Worm (Caenorhabditis elegans) whole organism, early embryonic: ENCODE data around the gene F08H9.3.

Experiments used
- B0310.2 ChIP-seq: sonication (generic microtip); optimal IDR thresholded peaks from 2 replicates; lab custom pipeline; 2016; ENCODE audit warnings: mild to moderate bottlenecking, missing genetic modification characterization, missing compliant biosample characterization
- F13C5.2 ChIP-seq: sonication (generic microtip); optimal IDR thresholded peaks from 2 replicates; lab custom pipeline; 2017; ENCODE audit warnings: mild to moderate bottlenecking, missing genetic modification characterization, inconsistent platforms, missing compliant biosample characterization
- aly-1 ChIP-seq: sonication (generic microtip); optimal IDR thresholded peaks from 2 replicates; lab custom pipeline; 2016; ENCODE audit warnings: missing genetic modification characterization, missing compliant biosample characterization
- ama-1 ChIP-seq: fragments of 150-350 bp; optimal IDR thresholded peaks from 2 replicates; lab custom pipeline; 2014
- ceh-13 ChIP-seq: fragments of 200-800 bp; sonication (Bioruptor generic); optimal IDR thresholded peaks from 2 replicates; lab custom pipeline; 2018; ENCODE audit warnings: mild to moderate bottlenecking, missing genetic modification characterization, missing compliant biosample characterization
- ceh-36 ChIP-seq: sonication (generic microtip); optimal IDR thresholded peaks from 2 replicates; lab custom pipeline; 2016; ENCODE audit warnings: missing genetic modification characterization, inconsistent platforms, missing compliant biosample characterization
- ets-7 ChIP-seq: sonication (generic microtip); optimal IDR thresholded peaks from 2 replicates; lab custom pipeline; 2016; ENCODE audit warnings: missing genotype, missing genetic modification characterization, missing compliant biosample characterization
- flt-1 ChIP-seq: fragments of 200-800 bp; sonication (Bioruptor generic); IDR thresholded peaks from 2 replicates; pipeline ENCODE4 v1.3.6; 2022; ENCODE audit warnings: missing genetic modification characterization, missing compliant biosample characterization
- hmbx-1 ChIP-seq: sonication (generic microtip); optimal IDR thresholded peaks from 2 replicates; lab custom pipeline; 2016; ENCODE audit warnings: mild to moderate bottlenecking, missing genetic modification characterization, missing compliant biosample characterization
- hmg-4 ChIP-seq: fragments of 200-800 bp; sonication (Bioruptor generic); optimal IDR thresholded peaks from 2 replicates; lab custom pipeline; 2018; ENCODE audit warnings: mild to moderate bottlenecking, missing genetic modification characterization, missing compliant biosample characterization
- hnd-1 ChIP-seq: sonication (generic microtip); optimal IDR thresholded peaks from 2 replicates; lab custom pipeline; 2016; ENCODE audit warnings: missing genetic modification characterization, missing compliant biosample characterization
- pes-1 ChIP-seq: fragments of 200-800 bp; sonication (Bioruptor generic); IDR thresholded peaks from 2 replicates; pipeline ENCODE4 v1.3.6; 2022; ENCODE audit warnings: missing genetic modification reagents, missing genetic modification characterization, missing compliant biosample characterization
- scrt-1 ChIP-seq: fragments of 200-800 bp; sonication (Bioruptor generic); IDR thresholded peaks from 2 replicates; pipeline ENCODE4 v1.3.6; 2022; ENCODE audit warnings: missing genetic modification characterization, missing compliant biosample characterization
- sea-1 ChIP-seq: fragments of 200-800 bp; sonication (Bioruptor generic); conservative IDR thresholded peaks from 2 replicates; pipeline ENCODE4 v1.3.6; 2022; ENCODE audit warnings: missing genetic modification characterization, missing compliant biosample characterization
- tbx-11 ChIP-seq: fragments of 200-800 bp; sonication (Bioruptor generic); IDR thresholded peaks from 2 replicates; pipeline ENCODE4 v1.3.6; 2022; ENCODE audit warnings: missing genetic modification characterization, missing compliant biosample characterization
- tbx-37 ChIP-seq: fragments of 200-800 bp; sonication (Bioruptor generic); conservative IDR thresholded peaks from 2 replicates; pipeline ENCODE4 v1.3.6; 2022; ENCODE audit warnings: missing genetic modification reagents, missing genetic modification characterization, missing compliant biosample characterization
- tra-4 ChIP-seq: sonication (generic microtip); optimal IDR thresholded peaks from 2 replicates; lab custom pipeline; 2017; ENCODE audit warnings: missing genetic modification characterization, missing compliant biosample characterization

Gene F08H9.3

DNA sequence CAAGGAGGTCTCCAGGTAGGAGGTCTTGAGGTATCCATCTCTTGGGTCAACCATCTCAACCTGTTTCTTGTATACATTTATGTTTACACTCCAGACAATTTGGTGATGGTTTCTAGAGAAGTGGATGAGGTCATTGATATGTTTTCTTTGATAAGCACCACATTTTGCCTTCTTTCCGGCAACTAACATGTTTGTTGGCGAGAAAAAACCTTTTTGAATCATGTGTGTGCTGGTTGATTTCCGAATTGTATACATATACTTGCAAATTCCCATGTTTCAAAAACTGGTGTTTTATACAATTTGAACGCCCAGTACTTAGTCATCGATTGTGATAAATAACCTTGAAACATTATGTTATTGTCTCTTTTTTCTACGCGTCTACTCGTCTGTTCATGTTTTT, 41.0 kb upstream of the F08H9.3 start:
- TF ChIP-seq tra-4 (tag; lab: Kevin White, UChicago), result no peak
- no peak for TF ChIP-seq pes-1 (GFP tag; lab: Robert Waterston, UW)
- TF ChIP-seq ceh-36, result no peak
- TF ChIP-seq F13C5.2, result no peak
- no peak for TF ChIP-seq hmbx-1 (tag; lab: Kevin White, UChicago)
- TF ChIP-seq ets-7 (tag; lab: Kevin White, UChicago), result no peak
- TF ChIP-seq hmg-4 (GFP tag; lab: Kevin White, UChicago), result no peak
- TF ChIP-seq ceh-13 (GFP tag; lab: Kevin White, UChicago), result no peak
- no peak for TF ChIP-seq aly-1
- no peak for TF ChIP-seq flt-1 (GFP tag; lab: Robert Waterston, UW)
- TF ChIP-seq scrt-1, result no peak
- no peak for TF ChIP-seq ama-1 (lab: Kevin White, UChicago)
- no peak for TF ChIP-seq tbx-37
- no peak for TF ChIP-seq hnd-1 (tag; lab: Kevin White, UChicago)
- no peak for TF ChIP-seq B0310.2 (tag; lab: Kevin White, UChicago)
- no peak for TF ChIP-seq sea-1
- no peak for TF ChIP-seq tbx-11 (GFP tag; lab: Robert Waterston, UW)

DNA sequence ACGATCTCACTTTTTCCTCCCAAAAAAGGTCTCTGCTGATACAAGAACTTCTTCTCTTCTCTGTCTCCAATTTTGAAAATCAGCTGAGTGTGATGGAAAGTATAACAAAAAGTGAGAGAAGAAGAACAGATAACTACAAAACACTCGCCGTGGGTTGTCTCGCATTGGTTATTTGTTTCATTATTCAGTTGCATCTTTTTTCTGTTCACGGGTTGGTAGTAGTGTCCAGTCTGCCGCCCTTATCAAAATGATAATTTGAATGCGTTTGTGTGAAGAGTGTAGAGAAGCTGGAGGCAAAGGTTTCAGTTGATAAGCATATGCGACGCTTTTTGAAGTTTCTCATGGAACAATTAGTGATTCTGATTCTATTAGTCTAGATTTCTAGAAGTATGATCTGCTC, 39.9 kb upstream of the F08H9.3 start:
- no peak for TF ChIP-seq scrt-1
- no peak for TF ChIP-seq hnd-1 (tag; lab: Kevin White, UChicago)
- TF ChIP-seq ceh-36, result no peak
- no peak for TF ChIP-seq ceh-13 (GFP tag; lab: Kevin White, UChicago)
- TF ChIP-seq hmg-4 (GFP tag; lab: Kevin White, UChicago), result no peak
- no peak for TF ChIP-seq B0310.2 (tag; lab: Kevin White, UChicago)
- TF ChIP-seq F13C5.2, result no peak
- no peak for TF ChIP-seq ets-7 (tag; lab: Kevin White, UChicago)
- no peak for TF ChIP-seq flt-1 (GFP tag; lab: Robert Waterston, UW)
- TF ChIP-seq tbx-11 (GFP tag; lab: Robert Waterston, UW), result no peak
- TF ChIP-seq sea-1, result no peak
- TF ChIP-seq tra-4 (tag; lab: Kevin White, UChicago), result no peak
- no peak for TF ChIP-seq tbx-37
- TF ChIP-seq hmbx-1 (tag; lab: Kevin White, UChicago), result no peak

- TF ChIP-seq ceh-13 (GFP tag; lab: Kevin White, UChicago), result no peak
- TF ChIP-seq ama-1 (lab: Kevin White, UChicago), result no peak
- TF ChIP-seq hnd-1 (tag; lab: Kevin White, UChicago), result no peak
- TF ChIP-seq ets-7 (tag; lab: Kevin White, UChicago), result no peak
- TF ChIP-seq F13C5.2, result no peak
- no peak for TF ChIP-seq sea-1
- peak; percentile 28; the same call in 1 of the 2 replicates for TF ChIP-seq flt-1 (GFP tag; lab: Robert Waterston, UW)
- TF ChIP-seq pes-1 (GFP tag; lab: Robert Waterston, UW), result no peak
- TF ChIP-seq aly-1, result no peak
- TF ChIP-seq ceh-36, result no peak
- no peak for TF ChIP-seq scrt-1
- no peak for TF ChIP-seq tra-4 (tag; lab: Kevin White, UChicago)
- TF ChIP-seq hmbx-1 (tag; lab: Kevin White, UChicago), result no peak
- no peak for TF ChIP-seq tbx-11 (GFP tag; lab: Robert Waterston, UW)
- no peak for TF ChIP-seq tbx-37
- TF ChIP-seq hmg-4 (GFP tag; lab: Kevin White, UChicago), result peak; percentile 70
- TF ChIP-seq B0310.2 (tag; lab: Kevin White, UChicago), result peak; percentile 1
These were observed 38.0 kb upstream of the F08H9.3 start, which contains the start of gene R02D5.24 for ce11 chrV:14501136-14501535. Gene R02D5.24 (plus strand): TSS chrV:14501340.

DNA sequence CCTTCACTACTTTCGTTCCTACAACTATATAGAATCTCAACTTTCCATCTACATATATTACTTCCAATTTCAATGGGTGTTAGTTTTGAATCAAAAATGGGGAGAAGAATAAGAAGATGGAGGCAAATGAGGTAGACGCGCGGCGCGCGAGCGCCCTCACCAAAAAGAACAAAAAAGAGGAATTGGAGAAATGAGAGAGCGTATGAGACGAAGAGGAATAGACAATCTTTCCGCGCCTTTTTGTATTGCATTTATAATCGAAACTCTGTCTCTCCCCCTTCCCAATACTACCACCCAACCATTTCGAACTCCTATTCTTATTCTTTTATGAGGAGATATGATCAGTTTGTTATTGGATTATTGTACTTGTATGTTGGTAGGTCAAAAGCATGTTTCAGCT, 37.4 kb upstream of the F08H9.3 start:
- no peak for TF ChIP-seq hnd-1 (tag; lab: Kevin White, UChicago)
- TF ChIP-seq tbx-11 (GFP tag; lab: Robert Waterston, UW), result no peak
- TF ChIP-seq ceh-36, result no peak
- no peak for TF ChIP-seq tbx-37
- TF ChIP-seq ama-1 (lab: Kevin White, UChicago), result no peak
- no peak for TF ChIP-seq ets-7 (tag; lab: Kevin White, UChicago)
- no peak for TF ChIP-seq B0310.2 (tag; lab: Kevin White, UChicago)
- TF ChIP-seq pes-1 (GFP tag; lab: Robert Waterston, UW), result no peak
- TF ChIP-seq ceh-13 (GFP tag; lab: Kevin White, UChicago), result no peak

- TF ChIP-seq ceh-13 (GFP tag; lab: Kevin White, UChicago) (no peak), sea-1 (no peak), pes-1 (GFP tag; lab: Robert Waterston, UW) (no peak), ceh-36 (no peak)
These were observed 36.1 kb upstream of the F08H9.3 start for ce11 chrV:14499074-14499864.

DNA sequence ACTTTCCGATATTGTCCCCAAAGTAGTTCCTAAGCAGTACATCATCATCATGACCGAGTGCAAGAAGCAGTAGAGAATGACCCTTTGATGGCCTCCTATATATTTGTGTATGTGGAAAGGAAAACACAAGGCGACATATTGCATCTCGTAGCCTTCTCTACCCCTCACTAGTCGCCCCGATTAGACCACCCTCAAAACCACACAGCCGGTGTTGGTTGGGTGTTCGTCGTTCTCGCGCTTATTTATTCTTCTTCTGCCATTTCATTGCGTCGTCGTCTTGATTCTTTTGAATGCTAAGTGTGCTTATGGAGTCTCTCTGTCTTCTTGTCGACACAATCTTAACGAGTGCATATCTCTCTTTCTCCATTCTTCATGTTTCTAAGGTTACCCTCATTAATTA, 35.1 kb upstream of the F08H9.3 start:
- TF ChIP-seq hmbx-1 (tag; lab: Kevin White, UChicago), result no peak
- TF ChIP-seq flt-1 (GFP tag; lab: Robert Waterston, UW), result peak; percentile 40; the same call in 1 of the 2 replicates
- peak; percentile 13 for TF ChIP-seq F13C5.2
- peak; percentile 80 for TF ChIP-seq hmg-4 (GFP tag; lab: Kevin White, UChicago)

- TF ChIP-seq sea-1 (no peak), tbx-37 (no peak), hmbx-1 (tag; lab: Kevin White, UChicago) (no peak), ceh-36 (no peak), hmg-4 (GFP tag; lab: Kevin White, UChicago) (no peak), scrt-1 (no peak), flt-1 (GFP tag; lab: Robert Waterston, UW) (no peak), aly-1 (no peak), pes-1 (GFP tag; lab: Robert Waterston, UW) (no peak), tbx-11 (GFP tag; lab: Robert Waterston, UW) (no peak), ama-1 (lab: Kevin White, UChicago) (no peak)
These were observed 33.3 kb upstream of the F08H9.3 start for ce11 chrV:14496446-14496845.
